Worm (Caenorhabditis elegans) whole organism, L3 larva: ENCODE measurements around the gene T16G1.5.

ENCODE experiments used
- lin-39 ChIP-seq: fragments of 150-350 bp; optimal IDR thresholded peaks from 2 replicates; lab custom pipeline; 2018; ENCODE audit warnings: missing biosample characterization, missing genetic modification reagents, missing genetic modification characterization
- nhr-12 ChIP-seq: fragments of 150-350 bp; optimal IDR thresholded peaks from 2 replicates; lab custom pipeline; 2014; ENCODE audit warnings: missing biosample characterization, missing genetic modification characterization

The T16G1.5 gene

ce11 chrV:12895772-12896171 is 43.6 kb downstream of the T16G1.5 start, which contains the start of gene ttbk-7:
Gene ttbk-7, minus strand, starts transcription at chrV:12895872.
- TF ChIP-seq nhr-12 (tag; lab: Kevin White, UChicago) (no peak), lin-39 (tag; lab: Kevin White, UChicago) (peak; percentile 38)
